Worm (Caenorhabditis elegans) whole organism, L2 larva: ENCODE data around the gene ttr-25.

Experiments
- R02D3.7 ChIP-seq: fragments of 150-350 bp; optimal IDR thresholded peaks from 2 replicates; lab custom pipeline; 2014; ENCODE audit warnings: missing biosample characterization, missing genetic modification characterization
- elt-3 ChIP-seq: sonication (generic microtip); optimal IDR thresholded peaks from 2 replicates; lab custom pipeline; 2017; ENCODE audit warnings: missing biosample characterization, missing genetic modification characterization
- nhr-21 ChIP-seq: fragments of 150-350 bp; optimal IDR thresholded peaks from 2 replicates; lab custom pipeline; 2014; ENCODE audit warnings: missing biosample characterization, missing genetic modification characterization
- unc-62 ChIP-seq: fragments of 150-350 bp; optimal IDR thresholded peaks from 2 replicates; lab custom pipeline; 2014; ENCODE audit warnings: missing biosample characterization, missing genetic modification reagents, missing genetic modification characterization
- ztf-11 ChIP-seq: sonication (generic microtip); optimal IDR thresholded peaks from 2 replicates; lab custom pipeline; 2017; ENCODE audit warnings: missing biosample characterization, missing genetic modification characterization

ce11 chrV:18571533-18571932, 15.0 kb downstream of the ttr-25 start, which contains the start of gene Y51A2D.21:
- no peak for TF ChIP-seq R02D3.7
- no peak for TF ChIP-seq ztf-11
- no peak for TF ChIP-seq nhr-21
- TF ChIP-seq unc-62 (GFP tag; lab: Kevin White, UChicago): no peak
- no peak for TF ChIP-seq elt-3 (tag; lab: Kevin White, UChicago)
